Fruit fly (Drosophila melanogaster): ENCODE results near the gene Lgr4.

The Lgr4 gene

dm6 chrX:13136939-13137697 lies 51.8 kb downstream of the Lgr4 start (continued):
- no peak for TF ChIP-seq CG16813 (GFP tag; IDR thresholded peaks at IDR 0.05; ENCODE audit: partially characterized antibody)
- TF ChIP-seq CG6272 (GFP tag; IDR thresholded peaks at IDR 0.05) = peak; percentile 24; the same call in 1 of the 2 replicates
- TF ChIP-seq CG6813 (GFP tag; optimal IDR thresholded peaks at IDR 0.05) = peak; percentile 9
- TF ChIP-seq psq (GFP tag; optimal IDR thresholded peaks at IDR 0.05) = no peak
- no peak for TF ChIP-seq CG6254 (GFP tag; optimal IDR thresholded peaks at IDR 0.05)
- peak; percentile 13 to 45 for TF ChIP-seq Pdp1 (GFP tag; optimal IDR thresholded peaks at IDR 0.05)
- no peak for TF ChIP-seq NC2β (GFP tag; optimal IDR thresholded peaks at IDR 0.05)
- TF ChIP-seq ewg (GFP tag; optimal IDR thresholded peaks at IDR 0.05) = peak; percentile 43
- TF ChIP-seq Meics (GFP tag; optimal IDR thresholded peaks at IDR 0.05) = peak; percentile 11
- TF ChIP-seq zf30C (GFP tag; optimal IDR thresholded peaks at IDR 0.05) = no peak
- TF ChIP-seq CG14441 (GFP tag; IDR thresholded peaks at IDR 0.05) = peak; percentile 66
- TF ChIP-seq unc-4 (GFP tag; IDR thresholded peaks at IDR 0.05; ENCODE audit: partially characterized antibody) = no peak
- TF ChIP-seq CG3847 (GFP tag; IDR thresholded peaks at IDR 0.05) = peak; percentile 19; the same call in 1 of the 2 replicates
- TF ChIP-seq CG6854 (GFP tag; optimal IDR thresholded peaks at IDR 0.05) = no peak
- TF ChIP-seq YL-1 (GFP tag; optimal IDR thresholded peaks at IDR 0.05) = no peak
- peak; percentile 47; the same call in 1 of the 2 replicates for TF ChIP-seq Rx (GFP tag; IDR thresholded peaks at IDR 0.05)
- TF ChIP-seq HmgZ (tag; optimal IDR thresholded peaks at IDR 0.05) = no peak
- TF ChIP-seq Optix (GFP tag; IDR thresholded peaks at IDR 0.05) = peak; percentile 82
- no peak for TF ChIP-seq CG9437 (GFP tag; optimal IDR thresholded peaks at IDR 0.05)
- no peak for TF ChIP-seq GATAe (GFP tag; conservative IDR thresholded peaks at IDR 0.05)
- TF ChIP-seq sd (tag; optimal IDR thresholded peaks at IDR 0.05) = peak; percentile 34
- TF ChIP-seq Elba2 (GFP tag; optimal IDR thresholded peaks at IDR 0.05) = no peak
- TF ChIP-seq CG6765 (GFP tag; optimal IDR thresholded peaks at IDR 0.05) = no peak
- no peak for TF ChIP-seq Adf1 (GFP tag; IDR thresholded peaks at IDR 0.05)
- no peak; the same call in 1 of the 2 replicates for TF ChIP-seq CG32532 (GFP tag; IDR thresholded peaks at IDR 0.05)
- TF ChIP-seq Hr3 (GFP tag; optimal IDR thresholded peaks at IDR 0.05) = peak; percentile 12
- no peak for TF ChIP-seq Myb (GFP tag; optimal IDR thresholded peaks at IDR 0.05)
- TF ChIP-seq gfzf (GFP tag; optimal IDR thresholded peaks at IDR 0.05) = no peak
- no peak for TF ChIP-seq CG13894 (tag; optimal IDR thresholded peaks at IDR 0.05)
- no peak for TF ChIP-seq slp2 (GFP tag; optimal IDR thresholded peaks at IDR 0.05)
- no peak for TF ChIP-seq Atf3 (GFP tag; optimal IDR thresholded peaks at IDR 0.05)
- TF ChIP-seq kay (GFP tag; optimal IDR thresholded peaks at IDR 0.05) = no peak
- TF ChIP-seq ara (GFP tag; IDR thresholded peaks at IDR 0.05) = peak; percentile 66; the same call in 1 of the 2 replicates
- peak; percentile 54 for TF ChIP-seq corto (GFP tag; optimal IDR thresholded peaks at IDR 0.05)
- no peak for TF ChIP-seq Dref (GFP tag; IDR thresholded peaks at IDR 0.05)
- TF ChIP-seq E2f1 (GFP tag; IDR thresholded peaks at IDR 0.05) = peak; percentile 51; the same call in 1 of the 2 replicates
- peak; percentile 27; the same call in 1 of the 3 replicates for TF ChIP-seq Aef1 (GFP tag; IDR thresholded peaks at IDR 0.05)
- TF ChIP-seq jing (GFP tag; optimal IDR thresholded peaks at IDR 0.05) = no peak
- TF ChIP-seq dan (GFP tag; IDR thresholded peaks at IDR 0.05) = no peak
- no peak for TF ChIP-seq Vsx1 (GFP tag; optimal IDR thresholded peaks at IDR 0.05)
- no peak for TF ChIP-seq maf-S (GFP tag; optimal IDR thresholded peaks at IDR 0.05)
- TF ChIP-seq B-H2 (GFP tag; optimal IDR thresholded peaks at IDR 0.05) = no peak
- TF ChIP-seq CG9797 (GFP tag; optimal IDR thresholded peaks at IDR 0.05) = no peak
- TF ChIP-seq dysf (GFP tag; IDR thresholded peaks at IDR 0.05) = peak; percentile 71
- TF ChIP-seq luna (GFP tag; optimal IDR thresholded peaks at IDR 0.05) = no peak
- peak; percentile 10 for TF ChIP-seq CG8388 (GFP tag; optimal IDR thresholded peaks at IDR 0.05)
- peak; percentile 37 for TF ChIP-seq CoRest (tag; optimal IDR thresholded peaks at IDR 0.05)
- TF ChIP-seq ac (GFP tag; optimal IDR thresholded peaks at IDR 0.05) = no peak
- TF ChIP-seq schlank (tag; optimal IDR thresholded peaks at IDR 0.05) = no peak

Data from whole organism, embryonic.